Worm (Caenorhabditis elegans) whole organism, L4 larva: Measurements from ENCODE around the gene Y105C5A.508.

ENCODE experiments used
- ceh-28 ChIP-seq: fragments of 150-350 bp; optimal IDR thresholded peaks from 2 replicates; lab custom pipeline; 2014; ENCODE audit warnings: missing biosample characterization, missing genetic modification reagents, missing genetic modification characterization
- ces-1 ChIP-seq: fragments of 150-350 bp; sonication (generic microtip); optimal IDR thresholded peaks from 4 replicates; lab custom pipeline; 2014; ENCODE audit warnings: missing biosample characterization, missing genetic modification reagents, missing genetic modification characterization
- dmd-6 ChIP-seq: fragments of 200-800 bp; sonication (Bioruptor generic); IDR thresholded peaks from 2 replicates; pipeline ENCODE4 v1.3.6; 2022; ENCODE audit warnings: missing genetic modification reagents, missing genetic modification characterization, missing compliant biosample characterization
- duxl-1 ChIP-seq: sonication (generic microtip); optimal IDR thresholded peaks from 2 replicates; lab custom pipeline; 2016; ENCODE audit warnings: mild to moderate bottlenecking, missing genetic modification characterization, moderate library complexity, missing compliant biosample characterization; ENCODE audit not compliant: poor library complexity
- egl-27 ChIP-seq: sonication (generic microtip); optimal IDR thresholded peaks from 3 replicates; lab custom pipeline; 2017; ENCODE audit warnings: missing biosample characterization, missing genetic modification reagents, missing genetic modification characterization
- lin-39 ChIP-seq: fragments of 150-350 bp; optimal IDR thresholded peaks from 2 replicates; lab custom pipeline; 2014; ENCODE audit warnings: missing biosample characterization, missing genetic modification reagents, missing genetic modification characterization
- nhr-237 ChIP-seq: sonication (generic microtip); optimal IDR thresholded peaks from 2 replicates; lab custom pipeline; 2017; ENCODE audit warnings: missing biosample characterization, missing genetic modification characterization
- nhr-28 ChIP-seq: fragments of 150-350 bp; optimal IDR thresholded peaks from 2 replicates; lab custom pipeline; 2014; ENCODE audit warnings: missing biosample characterization, missing genetic modification characterization
- pha-4 ChIP-seq, 2 experiments: fragments of 150-350 bp in 1 of 2; fragments of 200-800 bp in 1 of 2; sonication (Bioruptor generic) in 1 of 2; IDR thresholded peaks in 1 of 2; optimal IDR thresholded peaks in 1 of 2; 2 replicates each; pipeline versions ENCODE4 v1.3.6 to Lab custom; 2014 to 2022; ENCODE audit warnings: missing genetic modification characterization in 2 of 2, missing genetic modification reagents in 2 of 2, missing biosample characterization in 1 of 2, missing compliant biosample characterization in 1 of 2
- php-3 ChIP-seq: fragments of 200-800 bp; sonication (Bioruptor generic); IDR thresholded peaks from 2 replicates; pipeline ENCODE4 v1.3.6; 2022; ENCODE audit warnings: missing genetic modification reagents, missing genetic modification characterization, missing compliant biosample characterization
- zfp-3 ChIP-seq: fragments of 200-800 bp; sonication (Bioruptor generic); conservative IDR thresholded peaks from 2 replicates; pipeline ENCODE4 v1.3.6; 2022; ENCODE audit warnings: missing genetic modification reagents, missing genetic modification characterization, missing compliant biosample characterization
- zip-11 ChIP-seq: fragments of 200-800 bp; sonication (Bioruptor generic); IDR thresholded peaks from 2 replicates; pipeline ENCODE4 v1.3.6; 2022; ENCODE audit warnings: missing genetic modification characterization, missing compliant biosample characterization
- ztf-11 ChIP-seq: fragments of 150-350 bp; optimal IDR thresholded peaks from 2 replicates; lab custom pipeline; 2014; ENCODE audit warnings: missing biosample characterization, missing genetic modification characterization

DNA sequence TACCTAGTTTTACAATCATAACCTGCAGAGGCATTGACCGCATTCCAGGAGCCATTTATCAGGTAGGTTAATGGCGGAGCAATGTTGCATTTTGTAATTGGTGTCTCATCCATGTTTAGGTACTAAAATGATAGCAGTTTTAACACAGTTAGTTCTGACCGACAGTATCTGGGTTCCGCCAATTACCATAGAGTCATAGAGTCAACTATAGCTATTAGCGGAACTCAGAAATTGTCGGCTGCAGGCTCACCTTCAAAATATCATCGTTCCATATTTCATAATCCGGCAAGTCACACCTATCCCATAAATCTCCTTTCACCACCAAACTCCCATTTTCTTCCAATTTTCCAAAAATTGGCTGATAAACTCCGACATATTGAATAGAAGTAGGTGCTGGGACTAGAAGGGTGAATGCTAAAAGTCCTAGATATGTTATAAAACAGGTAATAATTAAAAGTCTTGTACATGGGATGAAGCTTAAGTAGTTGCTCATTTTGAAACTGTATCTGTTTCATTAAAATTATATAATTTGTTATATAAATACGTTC is 44.2 kb upstream of the Y105C5A.508 start, which contains the start of gene Y73F8A.35:
- TF ChIP-seq dmd-6 (no peak), php-3 (no peak), zip-11 (GFP tag; lab: Robert Waterston, UW) (no peak), zfp-3 (GFP tag; lab: Robert Waterston, UW) (no peak), lin-39 (no peak), duxl-1 (tag; lab: Kevin White, UChicago) (no peak), ztf-11 (tag; lab: Kevin White, UChicago) (no peak), ceh-28 (tag; lab: Kevin White, UChicago) (no peak), pha-4 (GFP tag; IDR thresholded peaks at IDR 0.05; lab: Robert Waterston, UW) (no peak), pha-4 (tag; optimal IDR thresholded peaks at IDR 0.05; lab: Kevin White, UChicago) (no peak), nhr-237 (tag; lab: Kevin White, UChicago) (no peak), nhr-28 (tag; lab: Kevin White, UChicago) (no peak), egl-27 (tag; lab: Kevin White, UChicago) (no peak), ces-1 (GFP tag; lab: Kevin White, UChicago) (no peak)
